ENCODE assay signal across 5 worm cellular contexts in genomic region chrIII:8985965-8986364, ce11.
TF ChIP-seq lines count a peak whose summit lies in the region.

No protein-coding gene starts in this region.

TF ChIP-seq in whole organism, L1 larva, 84 proteins besides CTCF, POLR2A, EP300 and RAD21 (continues in another document):
- no peak for TF ChIP-seq fkh-10 (GFP tag; optimal IDR thresholded peaks at IDR 0.05; lab: Kevin White, UChicago)
- no peak for TF ChIP-seq C34B4.2 (tag; optimal IDR thresholded peaks at IDR 0.05; lab: Kevin White, UChicago)
- peak in 1 of 6 experiments; percentile 62 for TF ChIP-seq elt-3 (tag; optimal IDR thresholded peaks at IDR 0.05; lab: Kevin White, UChicago)
- TF ChIP-seq sox-4 (tag; optimal IDR thresholded peaks at IDR 0.05; lab: Kevin White, UChicago) = no peak
- peak; percentile 8 for TF ChIP-seq nhr-20 (tag; optimal IDR thresholded peaks at IDR 0.05; lab: Kevin White, UChicago)
- no peak for TF ChIP-seq aha-1 (tag; optimal IDR thresholded peaks at IDR 0.05; lab: Kevin White, UChicago)
- no peak for TF ChIP-seq lin-39 (tag; optimal IDR thresholded peaks at IDR 0.05; lab: Kevin White, UChicago)
- no peak for TF ChIP-seq lsy-2 (tag; optimal IDR thresholded peaks at IDR 0.05; lab: Kevin White, UChicago)
- peak; percentile 4 for TF ChIP-seq dsc-1 (tag; optimal IDR thresholded peaks at IDR 0.05; lab: Kevin White, UChicago)
- no peak for TF ChIP-seq grh-1 (GFP tag; IDR thresholded peaks at IDR 0.05; lab: Robert Waterston, UW)
- no peak for TF ChIP-seq fkh-4 (tag; optimal IDR thresholded peaks at IDR 0.05; lab: Kevin White, UChicago; ENCODE audit: borderline replicate concordance)
- TF ChIP-seq jun-1 (tag; optimal IDR thresholded peaks at IDR 0.05; lab: Kevin White, UChicago) = no peak
- TF ChIP-seq lin-14 (GFP tag; optimal IDR thresholded peaks at IDR 0.05; lab: Kevin White, UChicago) = peak; percentile 61
- peak; percentile 41 for TF ChIP-seq elt-2 (tag; optimal IDR thresholded peaks at IDR 0.05; lab: Kevin White, UChicago)
- no peak for TF ChIP-seq nhr-47 (tag; optimal IDR thresholded peaks at IDR 0.05; lab: Kevin White, UChicago)
- TF ChIP-seq zag-1 (tag; optimal IDR thresholded peaks at IDR 0.05; lab: Kevin White, UChicago) = no peak
- TF ChIP-seq mdl-1 (tag; optimal IDR thresholded peaks at IDR 0.05; lab: Kevin White, UChicago) = peak in 1 of 2 experiments; percentile 44
- TF ChIP-seq unc-30 (tag; optimal IDR thresholded peaks at IDR 0.05; lab: Kevin White, UChicago) = no peak
- TF ChIP-seq egl-13 (tag; optimal IDR thresholded peaks at IDR 0.05; lab: Kevin White, UChicago) = no peak

TF ChIP-seq in whole organism, L2 larva, 48 proteins besides CTCF, POLR2A, EP300 and RAD21:
- TF ChIP-seq sma-3 (GFP tag; optimal IDR thresholded peaks at IDR 0.05; lab: Kevin White, UChicago) (peak; percentile 47), gmeb-1 (tag; optimal IDR thresholded peaks at IDR 0.05; lab: Kevin White, UChicago) (peak; percentile 5), nhr-21 (tag; optimal IDR thresholded peaks at IDR 0.05; lab: Kevin White, UChicago) (peak; percentile 41), aly-2 (tag; optimal IDR thresholded peaks at IDR 0.05; lab: Kevin White, UChicago) (no peak), mbf-1 (tag; optimal IDR thresholded peaks at IDR 0.05; lab: Kevin White, UChicago) (no peak), mab-5 (tag; optimal IDR thresholded peaks at IDR 0.05; lab: Kevin White, UChicago) (no peak), elt-1 (tag; optimal IDR thresholded peaks at IDR 0.05; lab: Kevin White, UChicago) (no peak), mdl-1 (tag; optimal IDR thresholded peaks at IDR 0.05; lab: Kevin White, UChicago) (no peak), fos-1 (tag; optimal IDR thresholded peaks at IDR 0.05; lab: Kevin White, UChicago) (peak; percentile 68), sma-9 (GFP tag; optimal IDR thresholded peaks at IDR 0.05; lab: Kevin White, UChicago) (peak; percentile 63), sma-9 (tag; optimal IDR thresholded peaks at IDR 0.05; lab: Kevin White, UChicago) (no peak), ceh-16 (tag; optimal IDR thresholded peaks at IDR 0.05; lab: Kevin White, UChicago) (no peak), lsy-2 (tag; optimal IDR thresholded peaks at IDR 0.05; lab: Kevin White, UChicago) (no peak)
TF ChIP-seq in whole organism, L2 larva: peak in this region for 5.

TF ChIP-seq in whole organism, L3 larva, 47 proteins besides CTCF, POLR2A, EP300 and RAD21:
- peak; percentile 21 for TF ChIP-seq pqm-1 (tag; optimal IDR thresholded peaks at IDR 0.05; lab: Kevin White, UChicago)
- TF ChIP-seq egl-5 (tag; optimal IDR thresholded peaks at IDR 0.05; lab: Kevin White, UChicago) = no peak
- peak; percentile 62 for TF ChIP-seq elt-2 (tag; optimal IDR thresholded peaks at IDR 0.05; lab: Kevin White, UChicago)

TF ChIP-seq in whole organism, L4 larva, 104 proteins besides CTCF, POLR2A, EP300 and RAD21:
- TF ChIP-seq mep-1 (tag; optimal IDR thresholded peaks at IDR 0.05; lab: Kevin White, UChicago) = no peak
- peak; percentile 69 for TF ChIP-seq nhr-28 (tag; optimal IDR thresholded peaks at IDR 0.05; lab: Kevin White, UChicago)
- TF ChIP-seq nhr-48 (tag; optimal IDR thresholded peaks at IDR 0.05; lab: Kevin White, UChicago) = peak; percentile 22
- no peak for TF ChIP-seq nhr-42 (GFP tag; IDR thresholded peaks at IDR 0.05; lab: Robert Waterston, UW)
- TF ChIP-seq mdl-1 (tag; optimal IDR thresholded peaks at IDR 0.05; lab: Kevin White, UChicago) = peak in 1 of 2 experiments; percentile 61
- peak in 1 of 2 experiments; percentile 86 for TF ChIP-seq unc-62 (GFP tag; optimal IDR thresholded peaks at IDR 0.05 in 1 of 2; lab: Kevin White, UChicago)
- no peak for TF ChIP-seq unc-62 (tag; optimal IDR thresholded peaks at IDR 0.05; lab: Kevin White, UChicago)
- peak in 1 of 2 experiments; percentile 20 for TF ChIP-seq lsy-2 (tag; optimal IDR thresholded peaks at IDR 0.05; lab: Kevin White, UChicago)
- peak; percentile 75 for TF ChIP-seq hlh-11 (tag; optimal IDR thresholded peaks at IDR 0.05; lab: Kevin White, UChicago)
- TF ChIP-seq dmd-6 (GFP tag; IDR thresholded peaks at IDR 0.05; lab: Robert Waterston, UW) = peak; percentile 27; the same call in 1 of the 2 replicates
- peak; percentile 39 for TF ChIP-seq dve-1 (tag; optimal IDR thresholded peaks at IDR 0.05; lab: Kevin White, UChicago; ENCODE audit: insufficient read depth)
- peak; percentile 76 for TF ChIP-seq hlh-30 (tag; optimal IDR thresholded peaks at IDR 0.05; lab: Kevin White, UChicago; ENCODE audit: insufficient read depth)
- peak; percentile 3 for TF ChIP-seq mxl-3 (GFP tag; optimal IDR thresholded peaks at IDR 0.05; lab: Kevin White, UChicago)
- TF ChIP-seq unc-39 (tag; optimal IDR thresholded peaks at IDR 0.05; lab: Kevin White, UChicago) = no peak
- no peak for TF ChIP-seq ZK337.2 (GFP tag; IDR thresholded peaks at IDR 0.05; lab: Robert Waterston, UW)
- TF ChIP-seq snpc-4 (tag; optimal IDR thresholded peaks at IDR 0.05; lab: Kevin White, UChicago) = no peak
- peak; percentile 50 for TF ChIP-seq pqm-1 (tag; optimal IDR thresholded peaks at IDR 0.05; lab: Kevin White, UChicago)

TF ChIP-seq in whole organism, young adult, 124 proteins besides CTCF, POLR2A, EP300 and RAD21:
- TF ChIP-seq cebp-1 (GFP tag; IDR thresholded peaks at IDR 0.05; lab: Robert Waterston, UW) (no peak), cebp-1 (tag; optimal IDR thresholded peaks at IDR 0.05; lab: Kevin White, UChicago) (peak; percentile 62), dpl-1 (GFP tag; optimal IDR thresholded peaks at IDR 0.05; lab: Kevin White, UChicago) (no peak), nhr-80 (tag; optimal IDR thresholded peaks at IDR 0.05; lab: Kevin White, UChicago) (peak; percentile 68)
